Fruit fly (Drosophila melanogaster): ENCODE measurements around the gene Lip2.

DNA sequence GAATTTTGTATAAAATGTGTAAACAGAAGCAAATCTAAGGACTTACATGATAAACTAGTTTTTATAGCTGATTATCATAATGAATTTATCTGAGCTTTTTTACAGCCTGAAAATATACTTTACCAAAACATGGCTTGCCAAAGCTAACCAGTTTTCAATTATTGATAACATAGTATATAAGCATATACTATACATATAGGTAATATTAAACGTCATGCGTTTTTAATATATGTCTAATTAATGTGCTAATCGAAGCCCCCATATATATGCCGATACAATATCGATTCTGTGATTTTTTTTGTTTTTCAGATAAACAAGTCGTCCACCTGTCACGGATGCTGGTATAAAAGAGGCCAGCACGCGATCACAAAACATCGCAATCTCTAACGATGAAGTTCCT lies 27.7 kb downstream of the Lip2 start, which contains the start of gene CG17107:
- TF ChIP-seq CG8119 (GFP tag; IDR thresholded peaks at IDR 0.05): no peak
- no peak for TF ChIP-seq Sox15 (GFP tag; optimal IDR thresholded peaks at IDR 0.05)
- TF ChIP-seq CG9139 (GFP tag; optimal IDR thresholded peaks at IDR 0.05): no peak
- TF ChIP-seq fd59A (GFP tag; optimal IDR thresholded peaks at IDR 0.05): no peak
